Worm (Caenorhabditis elegans) whole organism, L4/young adult: ENCODE measurements around the gene msp-19.

Source experiments
- W03F9.2 ChIP-seq: fragments of 150-350 bp; optimal IDR thresholded peaks from 2 replicates; lab custom pipeline; 2014; ENCODE audit warnings: missing biosample characterization, missing genetic modification characterization
- him-1 ChIP-seq: sonication (generic microtip); optimal IDR thresholded peaks from 2 replicates; lab custom pipeline; 2016; ENCODE audit warnings: missing genotype, missing genetic modification reagents, missing genetic modification characterization, missing compliant biosample characterization

- no peak for TF ChIP-seq him-1
- TF ChIP-seq W03F9.2, result no peak
Measured at ce11 chrIV:5266474-5266873, 6.1 kb downstream of the msp-19 start, which contains the start of gene F36H12.5.
